Fruit fly (Drosophila melanogaster) whole organism, wandering third instar larva: ENCODE data around the gene crb.

Source experiments
- Abd-B ChIP-seq: fragments of >200 bp; optimal IDR thresholded peaks from 2 replicates; lab custom pipeline; 2017; ENCODE audit warnings: missing biosample characterization, missing genetic modification characterization
- Dfd ChIP-seq: fragments of >200 bp; optimal IDR thresholded peaks from 2 replicates; lab custom pipeline; 2017; ENCODE audit warnings: missing biosample characterization, missing genetic modification characterization
- Myc ChIP-seq: fragments of >200 bp; optimal IDR thresholded peaks from 2 replicates; lab custom pipeline; 2017
- Rel ChIP-seq, 2 experiments: fragments of 200-800 bp; sonication (Bioruptor generic) in 1 of 2; optimal IDR thresholded peaks; 2 replicates in 1 of 2; 3 replicates in 1 of 2; lab custom pipeline; 2016 to 2019; ENCODE audit warnings: mild to moderate bottlenecking in 2 of 2, missing biosample characterization in 2 of 2, missing genetic modification characterization in 2 of 2, moderate library complexity in 1 of 2
- fru ChIP-seq: fragments of 200-800 bp; sonication (Bioruptor generic); optimal IDR thresholded peaks from 3 replicates; lab custom pipeline; 2016; ENCODE audit warnings: missing biosample characterization, mild to moderate bottlenecking, missing genetic modification characterization

Gene crb

DNA sequence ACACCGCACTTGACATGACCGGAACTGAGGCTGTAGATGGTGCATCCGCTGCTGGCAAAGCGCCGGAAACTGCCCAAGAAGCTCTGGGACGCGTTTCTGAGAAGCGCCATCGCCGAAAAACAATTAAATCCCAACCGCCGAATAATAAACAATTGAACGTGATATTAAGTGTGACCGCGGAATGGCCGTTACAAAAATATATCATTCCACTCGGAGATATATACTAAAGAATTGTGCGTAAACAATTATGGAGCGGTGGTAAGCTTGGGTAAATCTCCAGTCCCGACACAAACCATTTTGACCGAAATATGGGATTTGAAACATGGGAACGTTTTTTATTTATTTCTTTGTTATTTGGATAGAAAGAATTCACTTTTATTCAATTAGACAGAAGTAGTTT, 65.1 kb downstream of the crb start, which contains the start of gene CG18528:
Gene CG18528, minus strand, starts transcription at position 188 of the 400 bp plus-strand sequence.
- TF ChIP-seq fru (GFP tag; lab: Kevin White, UChicago): no peak
- peak; percentile 57 for TF ChIP-seq Myc (lab: Kevin White, UChicago)

DNA sequence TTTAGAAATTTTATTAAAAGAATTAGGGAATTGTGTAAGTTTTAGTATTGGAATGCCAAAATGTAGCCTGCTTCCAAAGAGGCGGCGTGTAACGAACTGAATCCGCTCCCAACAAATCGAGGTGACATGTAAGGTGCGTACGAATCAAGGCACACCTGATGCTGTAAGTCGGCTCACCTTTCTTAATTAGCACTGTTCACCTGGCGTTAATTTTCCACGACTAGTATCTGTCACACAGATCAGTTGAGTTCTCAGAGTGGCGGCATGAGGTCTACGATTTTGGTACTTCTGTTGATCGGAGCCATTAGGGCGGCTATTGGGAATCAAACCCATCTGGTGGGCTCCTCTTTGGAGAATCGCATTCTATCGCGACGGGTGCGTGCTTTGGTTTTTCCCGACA, 66.7 kb downstream of the crb start, which contains the start of the genes CG5762 and CG33339:
Gene CG5762, minus strand, starts transcription at position 101 of the 400 bp plus-strand sequence.
Gene CG33339, plus strand, starts transcription at position 265 of the 400 bp plus-strand sequence.
- TF ChIP-seq Dfd (GFP tag; lab: Kevin White, UChicago): no peak

DNA sequence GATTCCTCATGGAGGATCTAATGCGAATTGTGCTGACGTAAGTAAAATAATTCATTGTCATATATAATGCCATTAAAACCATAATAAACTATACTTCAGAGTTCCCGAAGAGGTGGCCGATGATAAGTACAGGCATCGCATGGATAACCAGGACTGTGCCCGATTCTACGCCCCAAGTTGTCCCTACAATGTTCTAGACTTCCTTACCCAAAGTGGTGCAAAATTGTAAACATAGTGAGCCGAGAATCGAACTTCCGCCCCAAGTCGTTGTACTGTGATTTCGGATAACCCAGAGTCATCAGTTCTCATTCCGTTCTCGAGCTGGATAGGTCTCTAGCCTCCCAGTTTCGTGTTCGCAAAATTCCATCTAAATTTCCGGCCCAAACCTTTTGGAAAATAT, 68.0 kb downstream of the crb start, which contains the start of gene CG33340:
Gene CG33340, plus strand, starts transcription at position 301 of the 400 bp plus-strand sequence.
- TF ChIP-seq Abd-B: no peak
- no peak for TF ChIP-seq Rel (GFP tag; optimal IDR thresholded peaks at IDR 0.05; lab: Kevin White, UChicago)
- TF ChIP-seq Rel (tag; optimal IDR thresholded peaks at IDR 0.05; lab: Kevin White, UChicago): no peak
